Fruit fly (Drosophila melanogaster) whole organism, prepupa: ENCODE data around the gene Ser12.
A peak's percentile ranks its signal among the peaks of the same experiment; 100 is the strongest.

ENCODE experiments used
- CG10669 ChIP-seq: fragments of 200-800 bp; sonication (Bioruptor generic); optimal IDR thresholded peaks from 3 replicates; lab custom pipeline; 2018; ENCODE audit warnings: missing biosample characterization, mild to moderate bottlenecking, missing genetic modification characterization, moderate library complexity
- CG11762 ChIP-seq: fragments of 200-800 bp; sonication (Bioruptor generic); optimal IDR thresholded peaks from 3 replicates; lab custom pipeline; 2016; ENCODE audit warnings: missing biosample characterization, missing genetic modification characterization; ENCODE audit not compliant: insufficient read depth
- CG11902 ChIP-seq: fragments of 200-800 bp; sonication (Bioruptor generic); optimal IDR thresholded peaks from 3 replicates; lab custom pipeline; 2016; ENCODE audit warnings: missing biosample characterization, missing genetic modification characterization
- CG15336 ChIP-seq: fragments of 200-800 bp; sonication (Bioruptor generic); IDR thresholded peaks from 2 replicates; pipeline ENCODE4 v1.3.6; 2022; ENCODE audit warnings: missing biosample characterization, missing genetic modification characterization
- CG1621 ChIP-seq: fragments of 200-800 bp; sonication (Bioruptor generic); optimal IDR thresholded peaks from 3 replicates; lab custom pipeline; 2018; ENCODE audit warnings: missing biosample characterization, mild to moderate bottlenecking, missing genetic modification characterization
- CG16779 ChIP-seq: fragments of 200-800 bp; sonication (Bioruptor generic); optimal IDR thresholded peaks from 3 replicates; lab custom pipeline; 2017; ENCODE audit warnings: missing biosample characterization, mild to moderate bottlenecking, missing genetic modification characterization
- CG3032 ChIP-seq: fragments of 200-800 bp; optimal IDR thresholded peaks from 2 replicates; lab custom pipeline; 2019; ENCODE audit warnings: missing biosample characterization, mild to moderate bottlenecking, missing genetic modification characterization, moderate library complexity
- CG32006 ChIP-seq: fragments of 200-800 bp; sonication (Bioruptor generic); optimal IDR thresholded peaks from 3 replicates; lab custom pipeline; 2017; ENCODE audit warnings: missing biosample characterization, mild to moderate bottlenecking, missing genetic modification characterization
- CG3919 ChIP-seq: fragments of 200-800 bp; sonication (Bioruptor generic); optimal IDR thresholded peaks from 3 replicates; lab custom pipeline; 2016; ENCODE audit warnings: missing biosample characterization, missing genetic modification characterization
- CG4318 ChIP-seq: fragments of 200-800 bp; sonication (Bioruptor generic); optimal IDR thresholded peaks from 3 replicates; lab custom pipeline; 2017; ENCODE audit warnings: missing biosample characterization, mild to moderate bottlenecking, missing genetic modification characterization
- CG6276 ChIP-seq: fragments of 200-800 bp; sonication (Bioruptor generic); optimal IDR thresholded peaks from 2 replicates; lab custom pipeline; 2017; ENCODE audit warnings: missing biosample characterization, mild to moderate bottlenecking, missing genetic modification characterization
- CG6792 ChIP-seq: fragments of 200-800 bp; sonication (Bioruptor generic); optimal IDR thresholded peaks from 3 replicates; lab custom pipeline; 2016; ENCODE audit warnings: missing biosample characterization, missing genetic modification characterization
- CG6808 ChIP-seq: fragments of 200-800 bp; sonication (Bioruptor generic); optimal IDR thresholded peaks from 3 replicates; lab custom pipeline; 2017; ENCODE audit warnings: missing biosample characterization, missing genetic modification characterization, mild to moderate bottlenecking, moderate library complexity, missing genetic modification reagents
- CG6854 ChIP-seq: fragments of 200-800 bp; sonication (Bioruptor generic); optimal IDR thresholded peaks from 2 replicates; lab custom pipeline; 2017; ENCODE audit warnings: missing biosample characterization, mild to moderate bottlenecking, missing genetic modification characterization
- CG7368 ChIP-seq: fragments of 200-800 bp; sonication (Bioruptor generic); optimal IDR thresholded peaks from 3 replicates; lab custom pipeline; 2016; ENCODE audit warnings: missing biosample characterization, missing genetic modification characterization
- CG8119 ChIP-seq: fragments of 200-800 bp; sonication (Bioruptor generic); IDR thresholded peaks from 3 replicates; pipeline ENCODE4 v1.3.6; 2022; ENCODE audit warnings: missing biosample characterization, missing genetic modification characterization
- CG9139 ChIP-seq: fragments of 200-800 bp; sonication (Bioruptor generic); optimal IDR thresholded peaks from 3 replicates; lab custom pipeline; 2017; ENCODE audit warnings: missing biosample characterization, mild to moderate bottlenecking, missing genetic modification characterization
- Eip78C ChIP-seq: fragments of 200-800 bp; sonication (Bioruptor generic); peaks from one replicate; lab custom pipeline; 2016; ENCODE audit warnings: missing biosample characterization, missing genetic modification characterization
- Eip93F ChIP-seq: fragments of 200-800 bp; sonication (Bioruptor generic); optimal IDR thresholded peaks from 2 replicates; lab custom pipeline; 2016; ENCODE audit warnings: missing biosample characterization, mild to moderate bottlenecking, missing genetic modification characterization
- Ets96B ChIP-seq: fragments of 200-800 bp; optimal IDR thresholded peaks from 2 replicates; lab custom pipeline; 2019; ENCODE audit warnings: missing biosample characterization, mild to moderate bottlenecking, missing genetic modification characterization, moderate library complexity
- Gug ChIP-seq: fragments of 200-800 bp; sonication (Bioruptor generic); IDR thresholded peaks from 2 replicates; pipeline ENCODE4 v1.3.6; 2022; ENCODE audit warnings: missing biosample characterization, missing genetic modification characterization
- Hr38 ChIP-seq: sonication (Bioruptor generic); optimal IDR thresholded peaks from 2 replicates; lab custom pipeline; 2016; ENCODE audit warnings: missing biosample characterization, missing genetic modification characterization
- Met ChIP-seq: fragments of 200-800 bp; sonication (Bioruptor generic); optimal IDR thresholded peaks from 3 replicates; lab custom pipeline; 2016; ENCODE audit warnings: missing biosample characterization, missing genetic modification characterization
- OdsH ChIP-seq: fragments of 200-800 bp; sonication (Bioruptor generic); optimal IDR thresholded peaks from 3 replicates; lab custom pipeline; 2016; ENCODE audit warnings: missing biosample characterization, missing genetic modification characterization
- Sox102F ChIP-seq: fragments of 200-800 bp; sonication (Bioruptor generic); optimal IDR thresholded peaks from 2 replicates; lab custom pipeline; 2016; ENCODE audit warnings: missing biosample characterization, mild to moderate bottlenecking, missing genetic modification characterization
- Sox14 ChIP-seq: fragments of 200-800 bp; sonication (Bioruptor generic); optimal IDR thresholded peaks from 3 replicates; lab custom pipeline; 2016; ENCODE audit warnings: missing biosample characterization, missing genetic modification characterization
- Sox15 ChIP-seq: fragments of 200-800 bp; sonication (Bioruptor generic); optimal IDR thresholded peaks from 3 replicates; lab custom pipeline; 2016; ENCODE audit warnings: missing biosample characterization, missing genetic modification characterization
- achi ChIP-seq: fragments of 200-800 bp; sonication (Bioruptor generic); optimal IDR thresholded peaks from 3 replicates; lab custom pipeline; 2016; ENCODE audit warnings: missing biosample characterization, missing genetic modification characterization
- acj6 ChIP-seq: fragments of 200-800 bp; sonication (Bioruptor generic); optimal IDR thresholded peaks from 3 replicates; lab custom pipeline; 2016; ENCODE audit warnings: missing biosample characterization, missing genetic modification characterization
- cyc ChIP-seq: fragments of 200-800 bp; sonication (Bioruptor generic); optimal IDR thresholded peaks from 3 replicates; lab custom pipeline; 2016; ENCODE audit warnings: missing biosample characterization, missing genetic modification characterization
- dac ChIP-seq: fragments of 200-800 bp; sonication (Bioruptor generic); optimal IDR thresholded peaks from 2 replicates; lab custom pipeline; 2017; ENCODE audit warnings: missing biosample characterization, mild to moderate bottlenecking, missing genetic modification characterization
- dsx ChIP-seq: fragments of 200-800 bp; optimal IDR thresholded peaks from 3 replicates; lab custom pipeline; 2019; ENCODE audit warnings: missing biosample characterization, mild to moderate bottlenecking, missing genetic modification characterization, moderate library complexity; ENCODE audit not compliant: poor library complexity, severe bottlenecking
- esn ChIP-seq: fragments of 200-800 bp; sonication (Bioruptor generic); optimal IDR thresholded peaks from 2 replicates; lab custom pipeline; 2016; ENCODE audit warnings: missing biosample characterization, mild to moderate bottlenecking, missing genetic modification characterization, moderate library complexity
- fd59A ChIP-seq: fragments of 200-800 bp; sonication (Bioruptor generic); optimal IDR thresholded peaks from 2 replicates; lab custom pipeline; 2017; ENCODE audit warnings: missing biosample characterization, mild to moderate bottlenecking, missing genetic modification characterization, missing genetic modification reagents
- fkh ChIP-seq: fragments of 200-800 bp; sonication (Bioruptor generic); optimal IDR thresholded peaks from 3 replicates; lab custom pipeline; 2017; ENCODE audit warnings: missing biosample characterization, mild to moderate bottlenecking, missing genetic modification characterization, moderate library complexity
- salr ChIP-seq, 2 experiments: fragments of 200-800 bp; sonication (Bioruptor generic); optimal IDR thresholded peaks; 3 replicates each; lab custom pipeline; 2016 to 2018; ENCODE audit warnings: missing biosample characterization in 2 of 2, missing genetic modification characterization in 2 of 2, mild to moderate bottlenecking in 1 of 2
- spab ChIP-seq: fragments of 200-800 bp; sonication (Bioruptor generic); optimal IDR thresholded peaks from 2 replicates; lab custom pipeline; 2017; ENCODE audit warnings: missing biosample characterization, mild to moderate bottlenecking, missing genetic modification characterization, missing genetic modification reagents
- ss ChIP-seq, 2 experiments: fragments of 200-800 bp; sonication (Bioruptor generic); optimal IDR thresholded peaks; 2 replicates in 1 of 2; 3 replicates in 1 of 2; lab custom pipeline; 2017 to 2018; ENCODE audit warnings: mild to moderate bottlenecking in 2 of 2, missing biosample characterization in 2 of 2, missing genetic modification characterization in 2 of 2, moderate library complexity in 1 of 2
- svp ChIP-seq: fragments of 200-800 bp; sonication (Bioruptor generic); peaks from one replicate; lab custom pipeline; 2016; ENCODE audit warnings: missing biosample characterization, missing genetic modification characterization
- topi ChIP-seq: fragments of 200-800 bp; sonication (Bioruptor generic); optimal IDR thresholded peaks from 3 replicates; lab custom pipeline; 2016; ENCODE audit warnings: missing biosample characterization, missing genetic modification characterization
- vri ChIP-seq: fragments of 200-800 bp; sonication (Bioruptor generic); optimal IDR thresholded peaks from 3 replicates; lab custom pipeline; 2016; ENCODE audit warnings: missing biosample characterization, mild to moderate bottlenecking, missing genetic modification characterization

Gene Ser12

dm6 chr2L:2221649-2222150 is 29.4 kb downstream of the Ser12 start (continued):
- peak; percentile 98 for TF ChIP-seq CG16779 (tag; lab: Kevin White, UChicago)
- peak; percentile 98 for TF ChIP-seq acj6 (GFP tag; lab: Kevin White, UChicago)
- peak; percentile 98 for TF ChIP-seq CG7368 (GFP tag; lab: Kevin White, UChicago)
- TF ChIP-seq CG9139 (GFP tag; lab: Kevin White, UChicago) = peak; percentile 97
- TF ChIP-seq CG6792 (GFP tag; lab: Kevin White, UChicago) = peak; percentile 99
- TF ChIP-seq CG8119 (GFP tag; lab: Robert Waterston, UW) = peak; percentile 100
- TF ChIP-seq CG10669 (GFP tag; lab: Kevin White, UChicago) = peak; percentile 99
- TF ChIP-seq CG3919 (GFP tag; lab: Kevin White, UChicago) = peak; percentile 99

DNA sequence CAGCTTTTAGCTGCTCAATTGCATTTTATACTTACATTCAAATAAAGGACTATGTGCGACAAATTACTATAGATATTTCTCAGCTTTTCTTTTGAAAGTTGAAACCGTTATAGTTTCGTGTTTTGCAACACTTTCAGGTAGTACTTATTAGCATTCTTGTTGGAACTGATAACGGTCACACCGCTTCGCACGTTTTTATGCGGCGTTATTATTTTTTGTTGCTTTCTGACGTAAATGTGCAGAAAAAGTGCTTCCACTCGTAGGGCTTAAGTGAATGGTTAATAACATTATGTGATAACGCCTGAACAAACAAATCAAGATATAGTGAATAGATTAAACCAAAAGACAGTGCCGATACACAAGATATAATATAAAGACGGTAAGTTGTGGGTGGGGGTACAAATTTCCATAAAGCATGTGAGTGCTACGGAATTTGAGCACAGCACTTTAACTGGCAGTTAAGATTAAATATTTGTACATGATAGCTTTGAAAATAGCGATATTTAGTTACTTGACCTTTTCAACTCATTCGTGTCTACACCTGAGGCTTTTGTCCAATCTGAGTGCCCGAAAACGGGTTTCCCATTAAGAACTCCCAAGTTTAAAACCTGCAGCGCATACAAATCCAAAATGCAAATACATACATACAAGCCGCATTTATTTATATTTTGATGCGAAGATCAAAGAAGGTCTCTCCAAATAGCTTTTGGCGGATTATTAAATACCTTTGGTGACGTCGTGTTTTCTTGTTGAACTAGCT is 30.3 kb downstream of the Ser12 start, which contains the start of gene papi:
papi (plus strand) TSS at position 176 of the 760 bp plus-strand sequence.
- peak; percentile 26 for TF ChIP-seq vri (GFP tag; lab: Kevin White, UChicago)
- no peak for TF ChIP-seq Ets96B (tag; lab: Kevin White, UChicago)
- TF ChIP-seq CG4318 (GFP tag; lab: Kevin White, UChicago) = no peak
- peak; percentile 4 for TF ChIP-seq CG1621
- no peak for TF ChIP-seq CG11762 (GFP tag; lab: Kevin White, UChicago)
- peak; percentile 53 for TF ChIP-seq svp
- TF ChIP-seq fkh (GFP tag; lab: Kevin White, UChicago) = peak; percentile 31
- peak; percentile 62 for TF ChIP-seq Eip78C (GFP tag; lab: Kevin White, UChicago)
- peak; percentile 16 for TF ChIP-seq esn (GFP tag; lab: Kevin White, UChicago)
- TF ChIP-seq, all 60 proteins: peak for 6

DNA sequence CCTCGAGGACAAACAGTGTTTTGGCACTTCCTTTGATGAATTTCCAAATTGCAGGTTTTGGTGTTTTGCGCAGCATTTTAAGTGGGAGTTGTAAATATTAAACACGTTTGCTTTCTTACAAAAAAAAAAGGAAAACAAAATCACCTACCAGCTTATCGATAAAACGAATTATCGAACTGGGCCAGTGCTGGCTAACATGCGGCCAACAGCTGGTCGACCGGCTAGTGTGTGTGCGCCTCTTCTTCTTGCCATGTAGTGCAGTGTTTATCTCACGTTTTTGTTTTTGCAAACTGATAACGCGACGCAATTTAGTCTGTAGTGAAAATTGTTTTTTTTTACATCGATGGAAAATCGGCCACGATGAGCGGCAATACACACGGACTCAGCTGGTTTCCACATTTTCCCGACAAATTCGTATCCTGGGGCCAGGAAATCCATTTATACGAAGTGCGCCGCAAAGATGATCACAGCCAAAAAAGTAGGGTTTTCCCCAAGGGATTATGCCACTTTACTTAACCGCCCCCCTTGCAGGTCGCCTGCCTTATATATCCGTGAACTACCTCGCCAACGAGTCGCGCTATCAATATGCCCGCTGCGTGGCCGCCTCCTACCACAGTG is 33.9 kb downstream of the Ser12 start, which contains the start of the genes CG15386, CG42371 and mio:
CG15386 (minus strand) TSS at position 180 of the 618 bp plus-strand sequence.
CG42371 (minus strand) TSS at position 180 of the 618 bp plus-strand sequence.
mio (plus strand) TSS at position 224 of the 618 bp plus-strand sequence.
- TF ChIP-seq CG4318 (GFP tag; lab: Kevin White, UChicago) (no peak), fkh (GFP tag; lab: Kevin White, UChicago) (peak; percentile 35), ss (GFP tag; optimal IDR thresholded peaks at IDR 0.05; lab: Kevin White, UChicago) (peak in 1 of 2 experiments; percentile 51), spab (no peak), dsx (GFP tag; lab: Kevin White, UChicago) (no peak), Gug (GFP tag; lab: Robert Waterston, UW) (no peak), CG6276 (no peak), topi (peak; percentile 38), dac (no peak), CG6808 (GFP tag; lab: Kevin White, UChicago) (no peak), cyc (peak; percentile 1), OdsH (GFP tag; lab: Kevin White, UChicago) (no peak), Sox15 (GFP tag; lab: Kevin White, UChicago) (no peak), Hr38 (GFP tag; lab: Kevin White, UChicago) (no peak), CG3032 (tag; lab: Kevin White, UChicago) (peak; percentile 5), salr (GFP tag; optimal IDR thresholded peaks at IDR 0.05; lab: Kevin White, UChicago) (no peak), Eip78C (GFP tag; lab: Kevin White, UChicago) (peak; percentile 59), Sox102F (no peak), Sox14 (GFP tag; lab: Kevin White, UChicago) (peak; percentile 30), CG6854 (GFP tag; lab: Kevin White, UChicago) (peak; percentile 11), CG3919 (GFP tag; lab: Kevin White, UChicago) (no peak), CG11762 (GFP tag; lab: Kevin White, UChicago) (no peak), CG10669 (GFP tag; lab: Kevin White, UChicago) (no peak), CG11902 (no peak), CG32006 (GFP tag; lab: Kevin White, UChicago) (no peak), fd59A (GFP tag; lab: Kevin White, UChicago) (no peak), esn (GFP tag; lab: Kevin White, UChicago) (peak; percentile 42), Met (GFP tag; lab: Kevin White, UChicago) (no peak), achi (no peak), Eip93F (GFP tag; lab: Kevin White, UChicago) (no peak), Ets96B (tag; lab: Kevin White, UChicago) (peak; percentile 11), CG15336 (GFP tag; lab: Robert Waterston, UW) (no peak)
- TF ChIP-seq, all 60 proteins: peak for 10
